Worm (Caenorhabditis elegans): ENCODE data around the gene acr-16.

- no peak for TF ChIP-seq ztf-11 (tag; optimal IDR thresholded peaks at IDR 0.05)
- TF ChIP-seq mdl-1 (tag; optimal IDR thresholded peaks at IDR 0.05), result no peak
- TF ChIP-seq lin-39 (tag; optimal IDR thresholded peaks at IDR 0.05), result no peak
- TF ChIP-seq unc-62 (GFP tag; optimal IDR thresholded peaks at IDR 0.05), result no peak
Measured at ce11 chrV:8599957-8600356, 38.9 kb downstream of the acr-16 start.

Measured in whole organism, L3 larva.